Fruit fly (Drosophila melanogaster): ENCODE data around the gene pnt.

DNA sequence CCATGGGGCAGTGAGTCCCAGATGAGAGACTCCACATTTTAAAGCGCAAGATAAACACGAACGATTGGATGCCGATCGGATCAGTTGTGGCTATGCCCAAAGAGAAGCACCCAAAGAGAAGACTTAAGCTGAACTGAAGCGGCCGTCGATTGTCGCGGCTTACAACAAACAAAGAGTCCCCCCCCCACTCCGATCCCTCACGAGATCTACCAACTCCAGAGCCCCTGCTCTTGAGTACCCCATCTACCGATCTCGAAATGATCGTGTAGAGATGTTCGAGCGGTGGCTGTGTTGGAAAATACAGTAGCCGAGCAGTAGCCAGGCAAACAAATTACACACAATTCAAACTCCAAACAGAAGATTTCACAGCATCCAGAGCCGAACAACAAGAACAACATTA is 20.3 kb downstream of the pnt start:
- no peak for TF ChIP-seq Myc (optimal IDR thresholded peaks at IDR 0.05)
- TF ChIP-seq psq (optimal IDR thresholded peaks at IDR 0.05), result no peak

Measured in Kc167 (cell line).